Worm (Caenorhabditis elegans): ENCODE data around the gene teg-1.

teg-1 gene

DNA sequence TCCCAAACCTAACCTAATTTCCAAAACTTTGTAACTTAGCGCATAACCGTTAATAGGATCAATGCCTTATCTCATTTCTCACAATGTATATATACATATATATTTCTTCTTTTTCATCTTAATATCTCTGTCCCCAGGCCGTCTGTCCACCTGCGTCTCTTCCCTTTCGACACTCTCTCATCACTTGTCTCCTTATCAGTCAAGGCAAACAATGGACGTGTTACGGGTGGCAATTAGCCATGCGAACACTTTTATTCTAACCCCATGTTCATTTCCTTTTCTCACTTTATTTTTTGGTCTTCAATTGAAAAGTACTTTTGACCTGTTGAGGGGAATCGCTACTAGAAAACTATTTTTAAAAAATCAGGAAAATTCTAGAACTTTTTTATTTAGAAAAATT lies 39.4 kb upstream of the teg-1 start:
- TF ChIP-seq gmeb-1 (tag; optimal IDR thresholded peaks at IDR 0.05) (peak; percentile 30), crh-2 (tag; optimal IDR thresholded peaks at IDR 0.05) (peak; percentile 30), elt-3 (tag; optimal IDR thresholded peaks at IDR 0.05) (no peak), F13H6.1 (tag; optimal IDR thresholded peaks at IDR 0.05) (peak; percentile 3), sma-9 (GFP tag; optimal IDR thresholded peaks at IDR 0.05) (peak; percentile 13), sma-9 (tag; optimal IDR thresholded peaks at IDR 0.05) (no peak), sma-3 (GFP tag; optimal IDR thresholded peaks at IDR 0.05) (no peak), fos-1 (tag; optimal IDR thresholded peaks at IDR 0.05) (peak; percentile 24), blmp-1 (tag; optimal IDR thresholded peaks at IDR 0.05; ENCODE audit: insufficient read depth) (no peak)

- TF ChIP-seq sma-3 (GFP tag; optimal IDR thresholded peaks at IDR 0.05) (no peak), R02D3.7 (tag; optimal IDR thresholded peaks at IDR 0.05) (no peak), ZK546.5 (tag; optimal IDR thresholded peaks at IDR 0.05) (no peak), Y55F3AM.14 (GFP tag; optimal IDR thresholded peaks at IDR 0.05) (no peak), skn-1 (tag; optimal IDR thresholded peaks at IDR 0.05) (no peak)
These were observed 37.8 kb upstream of the teg-1 start for ce11 chrIII:11355758-11356323.

ce11 chrIII:11353499-11353898 lies 35.5 kb upstream of the teg-1 start:
- TF ChIP-seq fos-1 (tag; optimal IDR thresholded peaks at IDR 0.05) (peak; percentile 25), unc-55 (GFP tag; optimal IDR thresholded peaks at IDR 0.05) (no peak), nhr-21 (tag; optimal IDR thresholded peaks at IDR 0.05) (no peak), C34F6.9 (tag; optimal IDR thresholded peaks at IDR 0.05) (peak; percentile 42), crh-2 (tag; optimal IDR thresholded peaks at IDR 0.05) (peak; percentile 28), ceh-16 (tag; optimal IDR thresholded peaks at IDR 0.05) (no peak), lin-13 (GFP tag; optimal IDR thresholded peaks at IDR 0.05) (no peak), elt-3 (tag; optimal IDR thresholded peaks at IDR 0.05) (no peak), mab-5 (tag; optimal IDR thresholded peaks at IDR 0.05) (no peak), unc-62 (GFP tag; optimal IDR thresholded peaks at IDR 0.05) (no peak), nhr-129 (tag; optimal IDR thresholded peaks at IDR 0.05) (peak; percentile 63), aly-2 (tag; optimal IDR thresholded peaks at IDR 0.05) (no peak), lin-39 (tag; optimal IDR thresholded peaks at IDR 0.05) (no peak), ztf-4 (tag; optimal IDR thresholded peaks at IDR 0.05) (no peak), unc-39 (tag; optimal IDR thresholded peaks at IDR 0.05) (no peak), nhr-25 (tag; optimal IDR thresholded peaks at IDR 0.05) (no peak), nhr-237 (tag; optimal IDR thresholded peaks at IDR 0.05) (no peak), lsy-2 (tag; optimal IDR thresholded peaks at IDR 0.05) (peak in 1 of 2 experiments; percentile 22), R02D3.7 (tag; optimal IDR thresholded peaks at IDR 0.05) (no peak), blmp-1 (tag; optimal IDR thresholded peaks at IDR 0.05; ENCODE audit: insufficient read depth) (no peak), sma-9 (GFP tag; optimal IDR thresholded peaks at IDR 0.05) (peak; percentile 7), sma-9 (tag; optimal IDR thresholded peaks at IDR 0.05) (no peak), Y55F3AM.14 (GFP tag; optimal IDR thresholded peaks at IDR 0.05) (no peak), sem-4 (tag; optimal IDR thresholded peaks at IDR 0.05) (peak; percentile 33), ama-1 (optimal IDR thresholded peaks at IDR 0.05) (no peak)

DNA sequence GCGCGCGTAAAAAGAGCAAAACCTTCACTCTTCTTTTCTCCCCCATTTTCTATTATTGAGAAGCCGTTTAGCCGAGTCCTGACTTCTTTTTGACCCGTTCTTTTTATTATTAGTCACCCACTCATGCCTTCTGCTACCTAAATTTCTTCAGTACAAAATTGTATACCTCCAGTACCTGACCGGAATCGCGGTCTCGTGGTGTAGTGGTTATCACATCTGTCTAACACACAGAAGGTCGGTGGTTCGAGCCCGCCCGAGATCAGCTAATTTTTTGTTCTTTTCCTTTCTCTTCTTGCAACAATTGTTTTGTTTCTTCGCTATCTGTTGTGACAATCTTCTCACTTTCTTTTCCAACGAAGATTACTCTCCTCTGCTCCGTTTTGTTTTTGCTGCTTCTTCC lies 34.8 kb upstream of the teg-1 start:
- TF ChIP-seq Y55F3AM.14 (GFP tag; optimal IDR thresholded peaks at IDR 0.05) (no peak), gmeb-1 (tag; optimal IDR thresholded peaks at IDR 0.05) (peak; percentile 33), unc-62 (GFP tag; optimal IDR thresholded peaks at IDR 0.05) (no peak), sma-9 (GFP tag; optimal IDR thresholded peaks at IDR 0.05) (peak; percentile 15), sma-9 (tag; optimal IDR thresholded peaks at IDR 0.05) (no peak), sem-4 (tag; optimal IDR thresholded peaks at IDR 0.05) (no peak), lsy-2 (tag; optimal IDR thresholded peaks at IDR 0.05) (peak in 1 of 2 experiments; percentile 22), nhr-237 (tag; optimal IDR thresholded peaks at IDR 0.05) (no peak), nhr-21 (tag; optimal IDR thresholded peaks at IDR 0.05) (no peak), nhr-77 (tag; optimal IDR thresholded peaks at IDR 0.05) (no peak), alr-1 (tag; optimal IDR thresholded peaks at IDR 0.05) (no peak), ama-1 (optimal IDR thresholded peaks at IDR 0.05) (no peak), F13H6.1 (tag; optimal IDR thresholded peaks at IDR 0.05) (peak; percentile 22), peb-1 (tag; optimal IDR thresholded peaks at IDR 0.05) (no peak), mbf-1 (tag; optimal IDR thresholded peaks at IDR 0.05) (no peak), nhr-129 (tag; optimal IDR thresholded peaks at IDR 0.05) (peak; percentile 51), unc-55 (GFP tag; optimal IDR thresholded peaks at IDR 0.05) (peak; percentile 9)

All from whole organism, L2 larva.